Fruit fly (Drosophila melanogaster) whole organism, embryonic: ENCODE measurements around the gene Chpf.

ENCODE experiments used
- Atf-2 ChIP-seq: fragments of 200-800 bp; sonication (Bioruptor generic); optimal IDR thresholded peaks from 2 replicates; lab custom pipeline; 2016; ENCODE audit warnings: missing biosample characterization, missing genetic modification characterization
- Bdp1 ChIP-seq: fragments of 200-800 bp; sonication (Bioruptor generic); optimal IDR thresholded peaks from 3 replicates; lab custom pipeline; 2016; ENCODE audit warnings: missing biosample characterization, missing genetic modification characterization
- CG10147 ChIP-seq: fragments of 200-800 bp; sonication (Bioruptor generic); optimal IDR thresholded peaks from 2 replicates; lab custom pipeline; 2019; ENCODE audit warnings: missing biosample characterization, mild to moderate bottlenecking, missing genetic modification characterization, moderate library complexity
- CG10462 ChIP-seq: fragments of 200-800 bp; sonication (Bioruptor generic); optimal IDR thresholded peaks from 2 replicates; lab custom pipeline; 2016; ENCODE audit warnings: missing biosample characterization, missing genetic modification characterization
- CG10543 ChIP-seq: fragments of 200-800 bp; sonication (Bioruptor generic); optimal IDR thresholded peaks from 3 replicates; lab custom pipeline; 2017; ENCODE audit warnings: missing biosample characterization, mild to moderate bottlenecking, missing genetic modification characterization, moderate library complexity
- CG11085 ChIP-seq: fragments of 200-800 bp; sonication (Bioruptor generic); IDR thresholded peaks from 2 replicates; pipeline ENCODE4 v1.3.6; 2022; ENCODE audit warnings: missing biosample characterization, missing genetic modification characterization
- CG11093 ChIP-seq: fragments of 200-800 bp; sonication (Bioruptor generic); IDR thresholded peaks from 3 replicates; pipeline ENCODE4 v1.3.6; 2022; ENCODE audit warnings: missing biosample characterization, missing genetic modification characterization
- CG12659 ChIP-seq: fragments of 200-800 bp; sonication (Bioruptor generic); optimal IDR thresholded peaks from 3 replicates; lab custom pipeline; 2017; ENCODE audit warnings: mild to moderate bottlenecking, missing biosample characterization, missing genetic modification reagents, missing genetic modification characterization
- CG13624 ChIP-seq: fragments of 200-800 bp; sonication (Bioruptor generic); optimal IDR thresholded peaks from 2 replicates; lab custom pipeline; 2016; ENCODE audit warnings: missing biosample characterization, missing genetic modification characterization
- CG13894 ChIP-seq: fragments of 200-800 bp; sonication (Bioruptor generic); optimal IDR thresholded peaks from 3 replicates; lab custom pipeline; 2018; ENCODE audit warnings: missing biosample characterization, mild to moderate bottlenecking, missing genetic modification characterization, moderate library complexity
- CG15601 ChIP-seq: fragments of 200-800 bp; sonication (Bioruptor generic); optimal IDR thresholded peaks from 3 replicates; lab custom pipeline; 2019; ENCODE audit warnings: missing biosample characterization, mild to moderate bottlenecking, missing genetic modification characterization, moderate library complexity
- CG16863 ChIP-seq: fragments of 200-800 bp; sonication (Bioruptor generic); optimal IDR thresholded peaks from 3 replicates; lab custom pipeline; 2016; ENCODE audit warnings: missing biosample characterization, missing genetic modification characterization
- CG1792 ChIP-seq: fragments of 200-800 bp; sonication (Bioruptor generic); optimal IDR thresholded peaks from 2 replicates; lab custom pipeline; 2016; ENCODE audit warnings: missing biosample characterization, missing genetic modification characterization
- CG18476 ChIP-seq: fragments of 200-800 bp; sonication (Bioruptor generic); optimal IDR thresholded peaks from 2 replicates; lab custom pipeline; 2016; ENCODE audit warnings: missing biosample characterization, mild to moderate bottlenecking, missing genetic modification characterization
- CG18599 ChIP-seq: fragments of 200-800 bp; sonication (Bioruptor generic); optimal IDR thresholded peaks from 3 replicates; lab custom pipeline; 2017; ENCODE audit warnings: missing biosample characterization, missing genetic modification characterization, mild to moderate bottlenecking, moderate library complexity, missing genetic modification reagents
- CG2678 ChIP-seq: fragments of 200-800 bp; sonication (Bioruptor generic); optimal IDR thresholded peaks from 3 replicates; lab custom pipeline; 2019; ENCODE audit warnings: missing biosample characterization, mild to moderate bottlenecking, missing genetic modification characterization, moderate library complexity
- CG3407 ChIP-seq: fragments of 200-800 bp; sonication (Bioruptor generic); optimal IDR thresholded peaks from 2 replicates; lab custom pipeline; 2018; ENCODE audit warnings: missing biosample characterization, mild to moderate bottlenecking, missing genetic modification characterization
- CG3995 ChIP-seq: fragments of 200-800 bp; sonication (Bioruptor generic); optimal IDR thresholded peaks from 3 replicates; lab custom pipeline; 2016; ENCODE audit warnings: missing biosample characterization, missing genetic modification characterization
- CG7271 ChIP-seq: fragments of 200-800 bp; sonication (Bioruptor generic); optimal IDR thresholded peaks from 2 replicates; lab custom pipeline; 2018; ENCODE audit warnings: missing biosample characterization, mild to moderate bottlenecking, missing genetic modification characterization, moderate library complexity
- CG7928 ChIP-seq: fragments of 200-800 bp; sonication (Bioruptor generic); optimal IDR thresholded peaks from 2 replicates; lab custom pipeline; 2017; ENCODE audit warnings: missing biosample characterization, mild to moderate bottlenecking, missing genetic modification characterization
- CG9215 ChIP-seq: fragments of 200-800 bp; sonication (Bioruptor generic); IDR thresholded peaks from 2 replicates; pipeline ENCODE4 v1.3.6; 2022; ENCODE audit warnings: missing biosample characterization, missing genetic modification characterization
- CG9727 ChIP-seq: fragments of 200-800 bp; sonication (Bioruptor generic); optimal IDR thresholded peaks from 3 replicates; lab custom pipeline; 2017; ENCODE audit warnings: missing biosample characterization, mild to moderate bottlenecking, missing genetic modification characterization
- D19B ChIP-seq: fragments of 200-800 bp; sonication (Bioruptor generic); optimal IDR thresholded peaks from 2 replicates; lab custom pipeline; 2017; ENCODE audit warnings: missing biosample characterization, mild to moderate bottlenecking, missing genetic modification characterization
- Dip2 ChIP-seq: fragments of 200-800 bp; sonication (Bioruptor generic); IDR thresholded peaks from 2 replicates; pipeline ENCODE4 v1.3.6; 2022; ENCODE audit warnings: missing biosample characterization, missing genetic modification characterization
- Dp ChIP-seq: fragments of 200-800 bp; sonication (Bioruptor generic); optimal IDR thresholded peaks from 2 replicates; lab custom pipeline; 2018; ENCODE audit warnings: missing biosample characterization, mild to moderate bottlenecking, missing genetic modification characterization, moderate library complexity
- Hr78 ChIP-seq, 2 experiments: fragments of 200-800 bp in 1 of 2; fragments of >200 bp in 1 of 2; sonication (Bioruptor generic) in 1 of 2; optimal IDR thresholded peaks; 2 replicates each; lab custom pipeline; 2017 to 2019; ENCODE audit warnings: missing biosample characterization in 2 of 2, missing genetic modification characterization in 2 of 2, mild to moderate bottlenecking in 1 of 2, moderate library complexity in 1 of 2
- Hsf ChIP-seq: fragments of 200-800 bp; sonication (Bioruptor generic); optimal IDR thresholded peaks from 3 replicates; lab custom pipeline; 2016; ENCODE audit warnings: missing biosample characterization, missing genetic modification characterization
- Meics ChIP-seq: fragments of 200-800 bp; sonication (Bioruptor generic); optimal IDR thresholded peaks from 2 replicates; lab custom pipeline; 2017; ENCODE audit warnings: missing biosample characterization, mild to moderate bottlenecking, missing genetic modification characterization
- Nf-YB ChIP-seq: fragments of 200-800 bp; sonication (Bioruptor generic); optimal IDR thresholded peaks from 3 replicates; lab custom pipeline; 2019; ENCODE audit warnings: missing biosample characterization, mild to moderate bottlenecking, missing genetic modification characterization, moderate library complexity
- Rx ChIP-seq: fragments of 200-800 bp; sonication (Bioruptor generic); IDR thresholded peaks from 2 replicates; pipeline ENCODE4 v1.3.6; 2022; ENCODE audit warnings: missing biosample characterization, missing genetic modification characterization
- Stat92E ChIP-seq, 3 experiments: fragments of >200 bp in 2 of 3; fragments of 200-800 bp in 1 of 3; sonication (Bioruptor generic) in 1 of 3; optimal IDR thresholded peaks; 2 replicates each; lab custom pipeline; 2017 to 2019; ENCODE audit warnings: missing biosample characterization in 3 of 3, missing genetic modification characterization in 3 of 3, mild to moderate bottlenecking in 1 of 3, moderate library complexity in 1 of 3
- Usf ChIP-seq: fragments of 200-800 bp; sonication (Bioruptor generic); optimal IDR thresholded peaks from 2 replicates; lab custom pipeline; 2017; ENCODE audit warnings: missing genotype, missing biosample characterization, missing genetic modification characterization
- Xrp1 ChIP-seq: fragments of 200-800 bp; sonication (Bioruptor generic); IDR thresholded peaks from 2 replicates; pipeline ENCODE4 v1.3.6; 2022; ENCODE audit warnings: missing biosample characterization, missing genetic modification characterization
- bsh ChIP-seq, 2 experiments: fragments of 200-800 bp; sonication (Bioruptor generic); optimal IDR thresholded peaks; 2 replicates each; lab custom pipeline; 2017 to 2018; ENCODE audit warnings: mild to moderate bottlenecking in 2 of 2, missing biosample characterization in 2 of 2, missing genetic modification characterization in 2 of 2, moderate library complexity in 1 of 2
- ci ChIP-seq: fragments of 200-800 bp; sonication (Bioruptor generic); IDR thresholded peaks from 3 replicates; pipeline ENCODE4 v1.3.6; 2022; ENCODE audit warnings: missing biosample characterization, missing genetic modification characterization
- croc ChIP-seq: fragments of 200-800 bp; sonication (Bioruptor generic); conservative IDR thresholded peaks from 3 replicates; pipeline ENCODE4 v1.3.6; 2022; ENCODE audit warnings: missing biosample characterization, missing genetic modification characterization
- dm ChIP-seq: fragments of 200-800 bp; sonication (Bioruptor generic); optimal IDR thresholded peaks from 3 replicates; lab custom pipeline; 2016; ENCODE audit warnings: missing biosample characterization, missing genetic modification characterization
- fd102C ChIP-seq: fragments of 200-800 bp; sonication (Bioruptor generic); optimal IDR thresholded peaks from 2 replicates; lab custom pipeline; 2018; ENCODE audit warnings: missing biosample characterization, mild to moderate bottlenecking, missing genetic modification characterization, moderate library complexity
- gsb ChIP-seq: fragments of 200-800 bp; sonication (Bioruptor generic); IDR thresholded peaks from 2 replicates; pipeline ENCODE4 v1.3.6; 2022; ENCODE audit warnings: missing biosample characterization, missing genetic modification characterization
- jing ChIP-seq: fragments of 200-800 bp; sonication (Bioruptor generic); optimal IDR thresholded peaks from 2 replicates; lab custom pipeline; 2018; ENCODE audit warnings: missing biosample characterization, mild to moderate bottlenecking, missing genetic modification characterization
- mld ChIP-seq: fragments of 200-800 bp; sonication (Bioruptor generic); IDR thresholded peaks from 3 replicates; pipeline ENCODE4 v1.3.6; 2022; ENCODE audit warnings: missing biosample characterization, missing genetic modification characterization; ENCODE audit not compliant: partially characterized antibody
- nerfin-1 ChIP-seq: fragments of 200-800 bp; sonication (Bioruptor generic); optimal IDR thresholded peaks from 3 replicates; lab custom pipeline; 2019; ENCODE audit warnings: missing biosample characterization, mild to moderate bottlenecking, missing genetic modification characterization, moderate library complexity
- nom ChIP-seq: fragments of 200-800 bp; sonication (Bioruptor generic); optimal IDR thresholded peaks from 2 replicates; lab custom pipeline; 2017; ENCODE audit warnings: missing biosample characterization, missing genetic modification characterization, mild to moderate bottlenecking, moderate library complexity, missing genetic modification reagents
- odd ChIP-seq: fragments of 200-800 bp; sonication (Bioruptor generic); optimal IDR thresholded peaks from 2 replicates; lab custom pipeline; 2017; ENCODE audit warnings: missing biosample characterization, mild to moderate bottlenecking, missing genetic modification characterization
- pfk ChIP-seq: fragments of 200-800 bp; sonication (Bioruptor generic); optimal IDR thresholded peaks from 2 replicates; lab custom pipeline; 2018; ENCODE audit warnings: missing biosample characterization, mild to moderate bottlenecking, missing genetic modification characterization, moderate library complexity
- seq ChIP-seq: fragments of 200-800 bp; sonication (Bioruptor generic); IDR thresholded peaks from 2 replicates; pipeline ENCODE4 v1.3.6; 2022; ENCODE audit warnings: missing biosample characterization, missing genetic modification characterization
- sima ChIP-seq: fragments of 200-800 bp; sonication (Bioruptor generic); optimal IDR thresholded peaks from 2 replicates; lab custom pipeline; 2016; ENCODE audit warnings: missing biosample characterization, missing genetic modification characterization
- vnd ChIP-seq: fragments of 200-800 bp; sonication (Bioruptor generic); IDR thresholded peaks from 3 replicates; pipeline ENCODE4 v1.3.6; 2022; ENCODE audit warnings: missing biosample characterization, missing genetic modification characterization; ENCODE audit not compliant: partially characterized antibody

Gene Chpf

dm6 chrX:13130175-13130822 is 18.0 kb upstream of the Chpf start (continued):
- no peak for TF ChIP-seq fd102C (GFP tag; lab: Kevin White, UChicago)
- TF ChIP-seq Hr78 (GFP tag; optimal IDR thresholded peaks at IDR 0.05; lab: Kevin White, UChicago): peak in 1 of 2 experiments; percentile 31
- TF ChIP-seq CG15601: peak; percentile 72
- peak; percentile 77 for TF ChIP-seq CG18599 (GFP tag; lab: Kevin White, UChicago)
- TF ChIP-seq nom (GFP tag; lab: Kevin White, UChicago): peak; percentile 41
- peak; percentile 77 for TF ChIP-seq Atf-2 (GFP tag; lab: Kevin White, UChicago)
- TF ChIP-seq Dp (GFP tag; lab: Kevin White, UChicago): no peak
- no peak for TF ChIP-seq CG7271 (tag; lab: Kevin White, UChicago)
- no peak for TF ChIP-seq gsb (GFP tag; lab: Robert Waterston, UW)
- TF ChIP-seq dm (GFP tag; lab: Kevin White, UChicago): no peak
- peak; percentile 92 for TF ChIP-seq nerfin-1
- peak; percentile 81 for TF ChIP-seq CG9727 (GFP tag; lab: Kevin White, UChicago)
- peak; percentile 78 for TF ChIP-seq CG12659 (GFP tag; lab: Kevin White, UChicago)
- no peak for TF ChIP-seq Dip2 (GFP tag; lab: Robert Waterston, UW)
- TF ChIP-seq CG18476 (GFP tag; lab: Kevin White, UChicago): peak; percentile 62
- TF ChIP-seq jing (GFP tag; lab: Kevin White, UChicago): peak; percentile 58
- no peak for TF ChIP-seq pfk
- TF ChIP-seq CG16863 (GFP tag; lab: Kevin White, UChicago): peak; percentile 25
- 0 out of 3 replicates have a peak, but pooled peaks have one; percentile 41 for TF ChIP-seq CG11093 (GFP tag; lab: Robert Waterston, UW)
- peak; percentile 80 for TF ChIP-seq CG10147 (GFP tag; lab: Kevin White, UChicago)
- peak; percentile 52 for TF ChIP-seq Usf (GFP tag; lab: Kevin White, UChicago)
- TF ChIP-seq CG11085 (GFP tag; lab: Robert Waterston, UW): 0 out of 2 replicates have a peak, but pooled peaks have one; percentile 33
- TF ChIP-seq Xrp1 (GFP tag; lab: Robert Waterston, UW): peak; percentile 57; the same call in 1 of the 2 replicates
- TF ChIP-seq seq (GFP tag; lab: Robert Waterston, UW): 0 out of 2 replicates have a peak, but pooled peaks have one; percentile 16
- peak; percentile 88 for TF ChIP-seq CG2678 (tag; lab: Kevin White, UChicago)
- TF ChIP-seq CG13624 (GFP tag; lab: Kevin White, UChicago): peak; percentile 58
- no peak for TF ChIP-seq Rx (GFP tag; lab: Robert Waterston, UW)
- TF ChIP-seq sima: no peak
- TF ChIP-seq CG3995 (GFP tag; lab: Kevin White, UChicago): no peak
- TF ChIP-seq croc (GFP tag; lab: Robert Waterston, UW): peak; percentile 49; the same call in 2 of the 3 replicates
- peak; percentile 9 for TF ChIP-seq CG7928
- TF ChIP-seq ci (GFP tag; lab: Robert Waterston, UW): peak; percentile 52; the same call in 1 of the 3 replicates
- TF ChIP-seq CG10543 (GFP tag; lab: Kevin White, UChicago): peak; percentile 64
- peak; percentile 50 for TF ChIP-seq D19B (GFP tag; lab: Kevin White, UChicago)
- peak; percentile 22 for TF ChIP-seq CG10462 (GFP tag; lab: Kevin White, UChicago)
- peak; percentile 51 for TF ChIP-seq Nf-YB (GFP tag; lab: Kevin White, UChicago)
- peak; percentile 54 to 70 for TF ChIP-seq bsh (GFP tag; optimal IDR thresholded peaks at IDR 0.05; lab: Kevin White, UChicago)
- peak; percentile 81 for TF ChIP-seq Meics (GFP tag; lab: Kevin White, UChicago)
- TF ChIP-seq CG9215: no peak
- peak; percentile 22 for TF ChIP-seq CG1792 (GFP tag; lab: Kevin White, UChicago)
- peak; percentile 80 for TF ChIP-seq odd (GFP tag; lab: Kevin White, UChicago)
- TF ChIP-seq CG3407 (GFP tag; lab: Kevin White, UChicago): peak; percentile 35
- peak in 1 of 3 experiments; percentile 11 for TF ChIP-seq Stat92E (GFP tag; optimal IDR thresholded peaks at IDR 0.05; lab: Kevin White, UChicago)
- no peak for TF ChIP-seq vnd (GFP tag; lab: Robert Waterston, UW)
- TF ChIP-seq mld: no peak
- TF ChIP-seq CG13894 (tag; lab: Kevin White, UChicago): peak; percentile 54
- peak; percentile 54 for TF ChIP-seq Hsf (GFP tag; lab: Kevin White, UChicago)
- peak; percentile 34 for TF ChIP-seq Bdp1 (GFP tag; lab: Kevin White, UChicago)
